Worm (Caenorhabditis elegans) whole organism, young adult: ENCODE data around the gene lipl-2.

ENCODE experiments used
- C06A6.2 ChIP-seq: fragments of 200-800 bp; sonication (Bioruptor generic); conservative IDR thresholded peaks from 2 replicates; pipeline ENCODE4 v1.3.6; 2022; ENCODE audit warnings: missing genetic modification characterization, missing compliant biosample characterization
- D2030.7 ChIP-seq: fragments of 200-800 bp; sonication (Bioruptor generic); IDR thresholded peaks from 2 replicates; pipeline ENCODE4 v1.3.6; 2022; ENCODE audit warnings: missing genetic modification reagents, missing genetic modification characterization, missing compliant biosample characterization
- F23B12.7 ChIP-seq: sonication (generic microtip); optimal IDR thresholded peaks from 2 replicates; lab custom pipeline; 2017; ENCODE audit warnings: missing genetic modification characterization, mild to moderate bottlenecking, missing compliant biosample characterization, antibody characterized with exemption, moderate library complexity; ENCODE audit not compliant: insufficient read depth
- K11D2.4 ChIP-seq: fragments of 200-800 bp; sonication (Bioruptor generic); IDR thresholded peaks from 2 replicates; pipeline ENCODE4 v1.3.6; 2022; ENCODE audit warnings: missing genetic modification reagents, missing genetic modification characterization, missing compliant biosample characterization
- Y56A3A.18 ChIP-seq: fragments of 200-800 bp; sonication (Bioruptor generic); IDR thresholded peaks from 2 replicates; pipeline ENCODE4 v1.3.6; 2022; ENCODE audit warnings: missing genetic modification reagents, missing genetic modification characterization, missing compliant biosample characterization
- Y67H2A.10 ChIP-seq: fragments of 200-800 bp; sonication (Bioruptor generic); conservative IDR thresholded peaks from 2 replicates; pipeline ENCODE4 v1.3.6; 2022; ENCODE audit warnings: missing genetic modification reagents, missing genetic modification characterization, missing compliant biosample characterization
- Y95B8A.8 ChIP-seq: fragments of 200-800 bp; sonication (Bioruptor generic); IDR thresholded peaks from 2 replicates; pipeline ENCODE4 v1.3.6; 2022; ENCODE audit warnings: missing genetic modification reagents, missing genetic modification characterization, missing compliant biosample characterization
- aptf-2 ChIP-seq: fragments of 200-800 bp; sonication (Bioruptor generic); conservative IDR thresholded peaks from 2 replicates; pipeline ENCODE4 v1.3.6; 2022; ENCODE audit warnings: missing genetic modification reagents, missing genetic modification characterization, missing compliant biosample characterization
- athp-1 ChIP-seq: sonication (generic microtip); optimal IDR thresholded peaks from 2 replicates; lab custom pipeline; 2017; ENCODE audit warnings: mild to moderate bottlenecking, missing genetic modification characterization, missing compliant biosample characterization
- attf-3 ChIP-seq: fragments of 200-800 bp; sonication (Bioruptor generic); conservative IDR thresholded peaks from 2 replicates; pipeline ENCODE4 v1.3.6; 2022; ENCODE audit warnings: missing genetic modification reagents, missing genetic modification characterization, missing compliant biosample characterization
- attf-5 ChIP-seq: fragments of 200-800 bp; sonication (Bioruptor generic); optimal IDR thresholded peaks from 2 replicates; lab custom pipeline; 2018; ENCODE audit warnings: mild to moderate bottlenecking, missing genetic modification characterization, missing compliant biosample characterization
- bed-1 ChIP-seq: fragments of 200-800 bp; sonication (Bioruptor generic); IDR thresholded peaks from 2 replicates; pipeline ENCODE4 v1.3.6; 2022; ENCODE audit warnings: missing genetic modification reagents, missing genetic modification characterization, missing compliant biosample characterization
- bed-2 ChIP-seq: fragments of 200-800 bp; sonication (Bioruptor generic); IDR thresholded peaks from 2 replicates; pipeline ENCODE4 v1.3.6; 2022; ENCODE audit warnings: missing genetic modification reagents, missing genetic modification characterization, missing compliant biosample characterization
- cebp-2 ChIP-seq: fragments of 200-800 bp; sonication (Bioruptor generic); IDR thresholded peaks from 2 replicates; pipeline ENCODE4 v1.3.6; 2022; ENCODE audit warnings: missing genetic modification characterization, missing compliant biosample characterization
- egl-44 ChIP-seq: fragments of 200-800 bp; sonication (Bioruptor generic); IDR thresholded peaks from 2 replicates; pipeline ENCODE4 v1.3.6; 2022; ENCODE audit warnings: missing genetic modification reagents, missing genetic modification characterization, missing compliant biosample characterization
- gei-17 ChIP-seq: fragments of 200-800 bp; sonication (Bioruptor generic); optimal IDR thresholded peaks from 2 replicates; lab custom pipeline; 2018; ENCODE audit warnings: mild to moderate bottlenecking, missing genetic modification characterization, missing compliant biosample characterization
- him-1 ChIP-seq: sonication (generic microtip); optimal IDR thresholded peaks from 2 replicates; lab custom pipeline; 2016; ENCODE audit warnings: missing genotype, missing genetic modification reagents, missing genetic modification characterization, missing compliant biosample characterization
- let-526 ChIP-seq: fragments of 200-800 bp; sonication (Bioruptor generic); IDR thresholded peaks from 2 replicates; pipeline ENCODE4 v1.3.6; 2022; ENCODE audit warnings: missing genetic modification reagents, missing genetic modification characterization, missing compliant biosample characterization
- lin-26 ChIP-seq: fragments of 200-800 bp; sonication (Bioruptor generic); IDR thresholded peaks from 2 replicates; pipeline ENCODE4 v1.3.6; 2022; ENCODE audit warnings: missing genetic modification reagents, missing genetic modification characterization, missing compliant biosample characterization
- lin-35 ChIP-seq, 3 experiments: fragments of 150-350 bp in 2 of 3; sonication (generic microtip) in 1 of 3; optimal IDR thresholded peaks; 2 replicates each; lab custom pipeline; 2014 to 2018; ENCODE audit warnings: missing biosample characterization in 3 of 3, missing genetic modification characterization in 3 of 3, missing genetic modification reagents in 3 of 3
- mes-4 ChIP-seq: sonication (generic microtip); optimal IDR thresholded peaks from 2 replicates; lab custom pipeline; 2016; ENCODE audit warnings: missing genotype, missing genetic modification characterization, missing compliant biosample characterization
- nfyb-1 ChIP-seq: fragments of 200-800 bp; sonication (Bioruptor generic); IDR thresholded peaks from 2 replicates; pipeline ENCODE4 v1.3.6; 2022; ENCODE audit warnings: missing genetic modification reagents, missing genetic modification characterization, missing compliant biosample characterization
- nhr-90 ChIP-seq: sonication (generic microtip); optimal IDR thresholded peaks from 2 replicates; lab custom pipeline; 2016; ENCODE audit warnings: missing genotype, mild to moderate bottlenecking, missing genetic modification characterization, missing compliant biosample characterization
- pbrm-1 ChIP-seq: fragments of 200-800 bp; sonication (Bioruptor generic); IDR thresholded peaks from 2 replicates; pipeline ENCODE4 v1.3.6; 2022; ENCODE audit warnings: missing genetic modification reagents, missing genetic modification characterization, missing compliant biosample characterization
- rcor-1 ChIP-seq: fragments of 200-800 bp; sonication (Bioruptor generic); IDR thresholded peaks from 2 replicates; pipeline ENCODE4 v1.3.6; 2022; ENCODE audit warnings: missing genetic modification reagents, missing genetic modification characterization, missing compliant biosample characterization
- repo-1 ChIP-seq: sonication (generic microtip); optimal IDR thresholded peaks from 2 replicates; lab custom pipeline; 2017; ENCODE audit warnings: mild to moderate bottlenecking, missing genetic modification characterization, missing compliant biosample characterization
- rpc-1 ChIP-seq, 2 experiments: fragments of 150-350 bp in 1 of 2; sonication (generic microtip) in 1 of 2; optimal IDR thresholded peaks; 2 replicates each; lab custom pipeline; 2014 to 2018; ENCODE audit warnings: missing biosample characterization in 1 of 2, missing genetic modification characterization in 1 of 2, missing genetic modification reagents in 1 of 2, missing genotype in 1 of 2
- tbx-9 ChIP-seq: sonication (generic microtip); optimal IDR thresholded peaks from 2 replicates; lab custom pipeline; 2016; ENCODE audit warnings: borderline replicate concordance, missing genetic modification characterization, inconsistent platforms, missing compliant biosample characterization
- tlf-1 ChIP-seq: fragments of 200-800 bp; sonication (Bioruptor generic); optimal IDR thresholded peaks from 2 replicates; lab custom pipeline; 2018; ENCODE audit warnings: mild to moderate bottlenecking, missing genetic modification characterization, missing compliant biosample characterization
- ztf-18 ChIP-seq: sonication (generic microtip); optimal IDR thresholded peaks from 2 replicates; lab custom pipeline; 2016; ENCODE audit warnings: missing genotype, mild to moderate bottlenecking, missing genetic modification characterization, missing compliant biosample characterization
- ztf-26 ChIP-seq: sonication (generic microtip); optimal IDR thresholded peaks from 2 replicates; lab custom pipeline; 2017; ENCODE audit warnings: missing genetic modification characterization, missing compliant biosample characterization
- ztf-28 ChIP-seq: fragments of 200-800 bp; sonication (Bioruptor generic); IDR thresholded peaks from 2 replicates; pipeline ENCODE4 v1.3.6; 2022; ENCODE audit warnings: missing genetic modification reagents, missing genetic modification characterization, missing compliant biosample characterization
- ztf-3 ChIP-seq: fragments of 200-800 bp; sonication (Bioruptor generic); optimal IDR thresholded peaks from 2 replicates; lab custom pipeline; 2018; ENCODE audit warnings: mild to moderate bottlenecking, missing genetic modification characterization, missing compliant biosample characterization

lipl-2 gene

ce11 chrV:9812216-9812615 lies 20.8 kb downstream of the lipl-2 start:
- TF ChIP-seq bed-2 (GFP tag; lab: Robert Waterston, UW) (no peak), repo-1 (tag; lab: Kevin White, UChicago) (no peak), ztf-18 (tag; lab: Kevin White, UChicago) (no peak), Y67H2A.10 (GFP tag; lab: Robert Waterston, UW) (no peak), rpc-1 (optimal IDR thresholded peaks at IDR 0.05; lab: Kevin White, UChicago) (no peak), rpc-1 (tag; optimal IDR thresholded peaks at IDR 0.05; lab: Kevin White, UChicago) (no peak), C06A6.2 (no peak), D2030.7 (GFP tag; lab: Robert Waterston, UW) (no peak), tbx-9 (tag; lab: Kevin White, UChicago) (no peak), cebp-2 (GFP tag; lab: Robert Waterston, UW) (no peak), aptf-2 (no peak), ztf-3 (GFP tag; lab: Kevin White, UChicago) (no peak), nfyb-1 (GFP tag; lab: Robert Waterston, UW) (no peak), Y95B8A.8 (no peak), tlf-1 (GFP tag; lab: Kevin White, UChicago) (no peak), pbrm-1 (GFP tag; lab: Robert Waterston, UW) (no peak), K11D2.4 (GFP tag; lab: Robert Waterston, UW) (no peak), ztf-28 (GFP tag; lab: Robert Waterston, UW) (no peak), athp-1 (tag; lab: Kevin White, UChicago) (no peak)

- TF ChIP-seq rcor-1: no peak
- no peak for TF ChIP-seq ztf-26 (tag; lab: Kevin White, UChicago)
- TF ChIP-seq attf-5: no peak
- no peak for TF ChIP-seq egl-44 (GFP tag; lab: Robert Waterston, UW)
- no peak for TF ChIP-seq let-526 (GFP tag; lab: Robert Waterston, UW)
- no peak for TF ChIP-seq bed-1 (GFP tag; lab: Robert Waterston, UW)
- no peak for TF ChIP-seq Y56A3A.18 (GFP tag; lab: Robert Waterston, UW)
- TF ChIP-seq lin-35 (GFP tag; optimal IDR thresholded peaks at IDR 0.05; lab: Kevin White, UChicago): no peak
Measured at ce11 chrV:9813527-9813926, 22.2 kb downstream of the lipl-2 start, which contains the start of gene sru-30. sru-30 (plus strand) TSS chrV:9813827.

ce11 chrV:9816390-9816789 lies 25.0 kb downstream of the lipl-2 start, which contains the start of gene sru-31:
sru-31 (plus strand) TSS chrV:9816690.
- TF ChIP-seq lin-26 (GFP tag; lab: Robert Waterston, UW) (no peak), F23B12.7 (tag; lab: Kevin White, UChicago) (no peak), mes-4 (tag; lab: Kevin White, UChicago) (no peak), him-1 (tag; lab: Kevin White, UChicago) (no peak)

ce11 chrV:9821724-9822123 lies 30.4 kb downstream of the lipl-2 start, which contains the start of gene str-193:
str-193 (minus strand) TSS chrV:9821824.
- TF ChIP-seq Y95B8A.8 (no peak), gei-17 (no peak), attf-3 (GFP tag; lab: Robert Waterston, UW) (no peak), pbrm-1 (GFP tag; lab: Robert Waterston, UW) (no peak), nhr-90 (tag; lab: Kevin White, UChicago) (no peak), Y67H2A.10 (GFP tag; lab: Robert Waterston, UW) (no peak)
